Fruit fly (Drosophila melanogaster) whole organism, adult: ENCODE measurements around the gene CG15547.

Experiments
- CG11617 ChIP-seq: fragments of 200-800 bp; sonication (Bioruptor generic); optimal IDR thresholded peaks from 2 replicates; lab custom pipeline; 2017; ENCODE audit warnings: mild to moderate bottlenecking, missing biosample characterization, missing genetic modification reagents, missing genetic modification characterization
- CG14711 ChIP-seq: fragments of 200-800 bp; sonication (Bioruptor generic); optimal IDR thresholded peaks from 2 replicates; lab custom pipeline; 2018; ENCODE audit warnings: missing biosample characterization, mild to moderate bottlenecking, missing genetic modification characterization, moderate library complexity
- CG1620 ChIP-seq: fragments of 200-800 bp; sonication (Bioruptor generic); optimal IDR thresholded peaks from 2 replicates; lab custom pipeline; 2016; ENCODE audit warnings: missing biosample characterization, missing genetic modification characterization
- CG5204 ChIP-seq: fragments of 200-800 bp; sonication (Bioruptor generic); optimal IDR thresholded peaks from 2 replicates; lab custom pipeline; 2016; ENCODE audit warnings: missing biosample characterization, missing genetic modification characterization
- CG7045 ChIP-seq: fragments of 200-800 bp; sonication (Bioruptor generic); optimal IDR thresholded peaks from 2 replicates; lab custom pipeline; 2017; ENCODE audit warnings: missing biosample characterization, mild to moderate bottlenecking, missing genetic modification characterization
- Clk ChIP-seq: fragments of 200-800 bp; sonication (Bioruptor generic); optimal IDR thresholded peaks from 2 replicates; lab custom pipeline; 2017; ENCODE audit warnings: missing biosample characterization, missing genetic modification characterization
- Hr96 ChIP-seq: fragments of 200-800 bp; sonication (Bioruptor generic); optimal IDR thresholded peaks from 2 replicates; lab custom pipeline; 2016; ENCODE audit warnings: missing biosample characterization, missing genetic modification characterization
- bab1 ChIP-seq: fragments of 200-800 bp; sonication (Bioruptor generic); optimal IDR thresholded peaks from 3 replicates; lab custom pipeline; 2019; ENCODE audit warnings: missing biosample characterization, mild to moderate bottlenecking, missing genetic modification characterization, moderate library complexity
- cic ChIP-seq: fragments of 200-800 bp; sonication (Bioruptor generic); optimal IDR thresholded peaks from 2 replicates; lab custom pipeline; 2017; ENCODE audit warnings: missing biosample characterization, mild to moderate bottlenecking, missing genetic modification characterization, moderate library complexity
- kay ChIP-seq: fragments of 200-800 bp; sonication (Bioruptor generic); peaks from one replicate; lab custom pipeline; 2016; ENCODE audit warnings: missing biosample characterization, missing genetic modification characterization, borderline replicate concordance
- ovo ChIP-seq: fragments of 200-800 bp; sonication (Bioruptor generic); optimal IDR thresholded peaks from 2 replicates; lab custom pipeline; 2016; ENCODE audit warnings: missing biosample characterization, missing genetic modification characterization
- tj ChIP-seq: fragments of 200-800 bp; sonication (Bioruptor generic); optimal IDR thresholded peaks from 3 replicates; lab custom pipeline; 2017; ENCODE audit warnings: missing biosample characterization, mild to moderate bottlenecking, missing genetic modification characterization, moderate library complexity
- toe ChIP-seq: fragments of 200-800 bp; sonication (Bioruptor generic); optimal IDR thresholded peaks from 2 replicates; lab custom pipeline; 2016; ENCODE audit warnings: missing biosample characterization, missing genetic modification characterization

DNA sequence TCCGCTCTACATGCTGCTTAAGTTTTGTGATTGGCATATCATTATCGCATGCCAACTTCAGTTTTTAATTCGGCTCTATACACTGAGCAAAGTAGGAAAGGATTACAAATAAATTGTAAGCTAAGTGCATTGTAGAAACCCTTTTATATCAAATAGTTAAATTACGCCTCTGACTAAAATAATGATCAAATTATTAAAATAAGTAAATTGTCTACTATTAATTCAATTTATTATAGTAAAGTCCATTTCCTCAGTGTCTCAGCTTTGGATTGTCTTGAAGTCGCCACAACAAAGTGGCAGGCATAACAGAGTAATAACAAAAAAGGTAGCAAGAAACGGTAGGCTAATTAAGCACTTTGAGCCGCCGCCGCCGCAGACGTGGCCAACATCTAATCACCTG is 20.8 kb downstream of the CG15547 start:
- TF ChIP-seq bab1 (GFP tag; lab: Kevin White, UChicago) (no peak), CG11617 (GFP tag; lab: Kevin White, UChicago) (no peak), kay (GFP tag; lab: Kevin White, UChicago) (no peak), toe (GFP tag; lab: Kevin White, UChicago) (no peak), cic (GFP tag; lab: Kevin White, UChicago) (no peak), CG1620 (GFP tag; lab: Kevin White, UChicago) (no peak), ovo (GFP tag; lab: Kevin White, UChicago) (no peak), tj (GFP tag; lab: Kevin White, UChicago) (no peak), CG5204 (GFP tag; lab: Kevin White, UChicago) (no peak), CG14711 (tag; lab: Kevin White, UChicago) (no peak), CG7045 (GFP tag; lab: Kevin White, UChicago) (no peak), Hr96 (GFP tag; lab: Kevin White, UChicago) (no peak), Clk (GFP tag; lab: Kevin White, UChicago) (no peak)
